Worm (Caenorhabditis elegans) whole organism, midembryonic: Measurements from ENCODE around the gene cbp-1.

ENCODE experiments used
- T22C8.4 ChIP-seq: fragments of 200-800 bp; sonication (Bioruptor generic); IDR thresholded peaks from 2 replicates; pipeline ENCODE4 v1.3.6; 2022; ENCODE audit warnings: missing genetic modification characterization, missing compliant biosample characterization
- cog-1 ChIP-seq: sonication (generic microtip); optimal IDR thresholded peaks from 2 replicates; lab custom pipeline; 2016; ENCODE audit warnings: missing genetic modification characterization, missing compliant biosample characterization
- flt-1 ChIP-seq: fragments of 200-800 bp; sonication (Bioruptor generic); IDR thresholded peaks from 2 replicates; pipeline ENCODE4 v1.3.6; 2022; ENCODE audit warnings: missing genetic modification characterization, missing compliant biosample characterization
- klf-2 ChIP-seq: fragments of 200-800 bp; sonication (Bioruptor generic); conservative IDR thresholded peaks from 2 replicates; pipeline ENCODE4 v1.3.6; 2022; ENCODE audit warnings: missing genetic modification reagents, missing genetic modification characterization, missing compliant biosample characterization
- med-1 ChIP-seq: sonication (generic microtip); optimal IDR thresholded peaks from 2 replicates; lab custom pipeline; 2017; ENCODE audit warnings: missing genetic modification characterization, mild to moderate bottlenecking, missing compliant biosample characterization, antibody characterized with exemption, missing genetic modification reagents; ENCODE audit not compliant: insufficient read depth
- ref-1 ChIP-seq: fragments of 200-800 bp; sonication (Bioruptor generic); conservative IDR thresholded peaks from 2 replicates; pipeline ENCODE4 v1.3.6; 2022; ENCODE audit warnings: missing genetic modification reagents, missing genetic modification characterization, missing compliant biosample characterization
- tab-1 ChIP-seq: fragments of 200-800 bp; sonication (Bioruptor generic); IDR thresholded peaks from 2 replicates; pipeline ENCODE4 v1.3.6; 2022; ENCODE audit warnings: missing genetic modification characterization, missing compliant biosample characterization
- ztf-23 ChIP-seq: fragments of 200-800 bp; sonication (Bioruptor generic); IDR thresholded peaks from 2 replicates; pipeline ENCODE4 v1.3.6; 2022; ENCODE audit warnings: missing genetic modification reagents, missing genetic modification characterization, missing compliant biosample characterization
- ztf-29 ChIP-seq: fragments of 200-800 bp; sonication (Bioruptor generic); IDR thresholded peaks from 2 replicates; pipeline ENCODE4 v1.3.6; 2022; ENCODE audit warnings: missing genetic modification reagents, missing genetic modification characterization, missing compliant biosample characterization

Gene cbp-1

ce11 chrIII:9735857-9736256, 30.5 kb upstream of the cbp-1 start, which contains the start of gene dao-6:
dao-6 (minus strand) TSS chrIII:9736201.
- no peak for TF ChIP-seq med-1
- TF ChIP-seq klf-2 (GFP tag; lab: Robert Waterston, UW), result no peak
- TF ChIP-seq tab-1 (GFP tag; lab: Robert Waterston, UW), result no peak
- TF ChIP-seq ztf-23 (GFP tag; lab: Robert Waterston, UW), result no peak
- no peak for TF ChIP-seq ref-1 (GFP tag; lab: Robert Waterston, UW)
- TF ChIP-seq T22C8.4 (GFP tag; lab: Robert Waterston, UW), result no peak
- TF ChIP-seq flt-1 (GFP tag; lab: Robert Waterston, UW), result no peak
- TF ChIP-seq ztf-29 (GFP tag; lab: Robert Waterston, UW), result no peak
- no peak for TF ChIP-seq cog-1 (tag; lab: Kevin White, UChicago)

- TF ChIP-seq ztf-23 (GFP tag; lab: Robert Waterston, UW), result no peak
- TF ChIP-seq med-1, result no peak
- TF ChIP-seq ztf-29 (GFP tag; lab: Robert Waterston, UW), result no peak
- TF ChIP-seq ref-1 (GFP tag; lab: Robert Waterston, UW), result no peak
- TF ChIP-seq flt-1 (GFP tag; lab: Robert Waterston, UW), result no peak
- no peak for TF ChIP-seq tab-1 (GFP tag; lab: Robert Waterston, UW)
- no peak for TF ChIP-seq T22C8.4 (GFP tag; lab: Robert Waterston, UW)
- no peak for TF ChIP-seq cog-1 (tag; lab: Kevin White, UChicago)
- no peak for TF ChIP-seq klf-2 (GFP tag; lab: Robert Waterston, UW)
These were observed 27.4 kb upstream of the cbp-1 start, which contains the start of gene hlh-4 for ce11 chrIII:9738954-9739353. hlh-4 (minus strand) TSS chrIII:9739054.

- TF ChIP-seq med-1 (no peak), klf-2 (GFP tag; lab: Robert Waterston, UW) (no peak), ztf-29 (GFP tag; lab: Robert Waterston, UW) (no peak)
These were observed 25.6 kb upstream of the cbp-1 start for ce11 chrIII:9740663-9741062.

ce11 chrIII:9741985-9742384, 24.3 kb upstream of the cbp-1 start:
- TF ChIP-seq klf-2 (GFP tag; lab: Robert Waterston, UW) (no peak), T22C8.4 (GFP tag; lab: Robert Waterston, UW) (no peak), ztf-29 (GFP tag; lab: Robert Waterston, UW) (0 out of 2 replicates have a peak, but pooled peaks have one; percentile 38), flt-1 (GFP tag; lab: Robert Waterston, UW) (no peak)

- TF ChIP-seq tab-1 (GFP tag; lab: Robert Waterston, UW) (no peak), med-1 (no peak), flt-1 (GFP tag; lab: Robert Waterston, UW) (no peak), T22C8.4 (GFP tag; lab: Robert Waterston, UW) (no peak), klf-2 (GFP tag; lab: Robert Waterston, UW) (no peak), ztf-29 (GFP tag; lab: Robert Waterston, UW) (no peak), ztf-23 (GFP tag; lab: Robert Waterston, UW) (no peak), ref-1 (GFP tag; lab: Robert Waterston, UW) (no peak), cog-1 (tag; lab: Kevin White, UChicago) (no peak)
These were observed 23.1 kb upstream of the cbp-1 start, which contains the start of gene T05G5.1 for ce11 chrIII:9743239-9743638. T05G5.1 (minus strand) TSS chrIII:9743339.

ce11 chrIII:9744525-9744924, 21.8 kb upstream of the cbp-1 start:
- TF ChIP-seq ztf-29 (GFP tag; lab: Robert Waterston, UW) (no peak), ztf-23 (GFP tag; lab: Robert Waterston, UW) (no peak), klf-2 (GFP tag; lab: Robert Waterston, UW) (no peak), flt-1 (GFP tag; lab: Robert Waterston, UW) (no peak), cog-1 (tag; lab: Kevin White, UChicago) (no peak), T22C8.4 (GFP tag; lab: Robert Waterston, UW) (no peak), med-1 (no peak), tab-1 (GFP tag; lab: Robert Waterston, UW) (no peak), ref-1 (GFP tag; lab: Robert Waterston, UW) (no peak; the same call in 1 of the 2 replicates)

- TF ChIP-seq ztf-23 (GFP tag; lab: Robert Waterston, UW), result no peak
- TF ChIP-seq klf-2 (GFP tag; lab: Robert Waterston, UW), result no peak
- TF ChIP-seq ref-1 (GFP tag; lab: Robert Waterston, UW), result no peak
- no peak for TF ChIP-seq flt-1 (GFP tag; lab: Robert Waterston, UW)
- TF ChIP-seq cog-1 (tag; lab: Kevin White, UChicago), result no peak
- no peak for TF ChIP-seq tab-1 (GFP tag; lab: Robert Waterston, UW)
These were observed 20.9 kb upstream of the cbp-1 start for ce11 chrIII:9745333-9745897.

- TF ChIP-seq klf-2 (GFP tag; lab: Robert Waterston, UW), result no peak
- no peak for TF ChIP-seq tab-1 (GFP tag; lab: Robert Waterston, UW)
- no peak for TF ChIP-seq cog-1 (tag; lab: Kevin White, UChicago)
- no peak for TF ChIP-seq med-1
- TF ChIP-seq ref-1 (GFP tag; lab: Robert Waterston, UW), result no peak
- no peak for TF ChIP-seq ztf-29 (GFP tag; lab: Robert Waterston, UW)
These were observed 19.6 kb upstream of the cbp-1 start for ce11 chrIII:9746665-9747064.

ce11 chrIII:9747133-9747532, 19.2 kb upstream of the cbp-1 start, which contains the start of the genes iff-1 and cdk-1:
iff-1 (minus strand) TSS chrIII:9747193.
cdk-1 (plus strand) TSS chrIII:9747472.
- TF ChIP-seq flt-1 (GFP tag; lab: Robert Waterston, UW) (0 out of 2 replicates have a peak, but pooled peaks have one; percentile 25), med-1 (no peak), tab-1 (GFP tag; lab: Robert Waterston, UW) (no peak)

ce11 chrIII:9748694-9749093, 17.6 kb upstream of the cbp-1 start, which contains the start of gene T05G5.4:
T05G5.4 (plus strand) TSS chrIII:9748934.
- TF ChIP-seq tab-1 (GFP tag; lab: Robert Waterston, UW), result no peak
- no peak for TF ChIP-seq ztf-29 (GFP tag; lab: Robert Waterston, UW)
- no peak for TF ChIP-seq klf-2 (GFP tag; lab: Robert Waterston, UW)
- TF ChIP-seq ref-1 (GFP tag; lab: Robert Waterston, UW), result no peak
- TF ChIP-seq T22C8.4 (GFP tag; lab: Robert Waterston, UW), result no peak
- TF ChIP-seq flt-1 (GFP tag; lab: Robert Waterston, UW), result no peak
- TF ChIP-seq med-1, result no peak
- no peak for TF ChIP-seq ztf-23 (GFP tag; lab: Robert Waterston, UW)
- no peak for TF ChIP-seq cog-1 (tag; lab: Kevin White, UChicago)
